Fruit fly (Drosophila melanogaster): Measurements from ENCODE around the gene CG3345.

The CG3345 gene

DNA sequence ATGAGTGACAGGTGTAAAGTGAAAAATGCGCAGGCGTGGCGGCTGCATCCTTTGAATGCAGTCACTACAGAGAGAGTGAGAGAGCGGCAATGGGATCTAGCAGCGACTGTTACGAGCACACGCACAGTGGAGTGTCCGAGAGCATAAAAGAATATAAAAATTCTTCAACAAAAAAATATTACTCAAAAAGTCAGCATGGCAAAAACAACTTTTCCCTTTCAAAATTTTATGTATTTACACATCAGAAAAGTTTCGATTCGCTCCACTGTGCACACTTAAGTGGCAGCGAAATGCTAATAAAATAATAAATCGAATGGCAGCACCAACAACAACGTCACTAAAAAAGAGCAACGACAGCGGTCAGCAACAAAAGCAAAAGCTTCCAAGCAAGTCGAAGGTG lies 45.5 kb upstream of the CG3345 start (continued):
- peak; percentile 89 for TF ChIP-seq dimm (GFP tag; IDR thresholded peaks at IDR 0.05)
- TF ChIP-seq Spps (tag; optimal IDR thresholded peaks at IDR 0.05) = peak; percentile 86
- TF ChIP-seq cas (GFP tag; IDR thresholded peaks at IDR 0.05) = 0 out of 2 replicates have a peak, but pooled peaks have one; percentile 18
- no peak for TF ChIP-seq BEAF-32 (GFP tag; optimal IDR thresholded peaks at IDR 0.05)
- no peak for TF ChIP-seq Sin3A (optimal IDR thresholded peaks at IDR 0.05)
- peak; percentile 72 for TF ChIP-seq Hmr (GFP tag; optimal IDR thresholded peaks at IDR 0.05)
- TF ChIP-seq Lim3 (GFP tag; IDR thresholded peaks at IDR 0.05) = 0 out of 2 replicates have a peak, but pooled peaks have one; percentile 16
- no peak for TF ChIP-seq pros (GFP tag; optimal IDR thresholded peaks at IDR 0.05)
- TF ChIP-seq Asciz (GFP tag; optimal IDR thresholded peaks at IDR 0.05) = peak; percentile 90
- TF ChIP-seq Doc2 (GFP tag; IDR thresholded peaks at IDR 0.05) = peak; percentile 8; the same call in 1 of the 2 replicates
- peak; percentile 1 for TF ChIP-seq CG30020 (tag; optimal IDR thresholded peaks at IDR 0.05)
- TF ChIP-seq CG18476 (GFP tag; optimal IDR thresholded peaks at IDR 0.05) = peak; percentile 85
- TF ChIP-seq CG8388 (GFP tag; optimal IDR thresholded peaks at IDR 0.05) = peak; percentile 90
- no peak for TF ChIP-seq CG13894 (tag; optimal IDR thresholded peaks at IDR 0.05)
- TF ChIP-seq CG30431 (GFP tag; optimal IDR thresholded peaks at IDR 0.05) = peak; percentile 84
- TF ChIP-seq Camta (GFP tag; optimal IDR thresholded peaks at IDR 0.05) = peak; percentile 85
- TF ChIP-seq Dfd (GFP tag; optimal IDR thresholded peaks at IDR 0.05) = no peak
- peak; percentile 83 for TF ChIP-seq Vsx1 (GFP tag; optimal IDR thresholded peaks at IDR 0.05)
- peak; percentile 66 for TF ChIP-seq CG1792 (GFP tag; optimal IDR thresholded peaks at IDR 0.05)
- no peak for TF ChIP-seq CG17186 (GFP tag; optimal IDR thresholded peaks at IDR 0.05)
- TF ChIP-seq CG11247 (GFP tag; IDR thresholded peaks at IDR 0.05) = peak; percentile 77
- TF ChIP-seq bab2 (GFP tag; optimal IDR thresholded peaks at IDR 0.05) = peak; percentile 84
- no peak for TF ChIP-seq CkIIα-i1 (GFP tag; IDR thresholded peaks at IDR 0.05)
- peak; percentile 74 for TF ChIP-seq CG7271 (tag; optimal IDR thresholded peaks at IDR 0.05)
- TF ChIP-seq Dip2 (GFP tag; IDR thresholded peaks at IDR 0.05) = peak; percentile 39; the same call in 1 of the 2 replicates
- peak; percentile 87 for TF ChIP-seq lab (GFP tag; optimal IDR thresholded peaks at IDR 0.05)
- peak; percentile 75 for TF ChIP-seq D19A (tag; optimal IDR thresholded peaks at IDR 0.05)
- peak; percentile 91 for TF ChIP-seq gem (tag; optimal IDR thresholded peaks at IDR 0.05)
- TF ChIP-seq CG8359 (GFP tag; optimal IDR thresholded peaks at IDR 0.05; ENCODE audit: borderline replicate concordance) = peak; percentile 59
- peak; percentile 27; the same call in 1 of the 2 replicates for TF ChIP-seq CG17612 (GFP tag; IDR thresholded peaks at IDR 0.05)
- peak; percentile 64 for TF ChIP-seq CG10321 (GFP tag; IDR thresholded peaks at IDR 0.05)
- peak; percentile 91 for TF ChIP-seq dmrt11E (tag; optimal IDR thresholded peaks at IDR 0.05)
- TF ChIP-seq en (GFP tag; optimal IDR thresholded peaks at IDR 0.05) = peak; percentile 86
- TF ChIP-seq CG11456 (GFP tag; IDR thresholded peaks at IDR 0.05) = peak; percentile 76; the same call in 2 of the 3 replicates
- TF ChIP-seq CG1603 (tag; optimal IDR thresholded peaks at IDR 0.05) = peak; percentile 86
- TF ChIP-seq CG13775 (GFP tag; optimal IDR thresholded peaks at IDR 0.05) = peak; percentile 84
- no peak for TF ChIP-seq pan (optimal IDR thresholded peaks at IDR 0.05)
- peak in 1 of 2 experiments; percentile 95 for TF ChIP-seq pan (GFP tag; optimal IDR thresholded peaks at IDR 0.05 in 1 of 2, IDR thresholded peaks at IDR 0.05 in 1 of 2)
- TF ChIP-seq CG7556 (GFP tag; optimal IDR thresholded peaks at IDR 0.05) = peak; percentile 83
- no peak for TF ChIP-seq chinmo (GFP tag; IDR thresholded peaks at IDR 0.05; ENCODE audit: partially characterized antibody)
- peak; percentile 85 for TF ChIP-seq tgo (GFP tag; IDR thresholded peaks at IDR 0.05)
- peak; percentile 67 for TF ChIP-seq CG10565 (GFP tag; optimal IDR thresholded peaks at IDR 0.05)
- no peak for TF ChIP-seq CG14860 (GFP tag; IDR thresholded peaks at IDR 0.05; ENCODE audit: partially characterized antibody)
- peak; percentile 69 for TF ChIP-seq cato (GFP tag; optimal IDR thresholded peaks at IDR 0.05; ENCODE audit: borderline replicate concordance)
- TF ChIP-seq ase (GFP tag; IDR thresholded peaks at IDR 0.05) = peak; percentile 92
- peak; percentile 63 for TF ChIP-seq CG11398 (GFP tag; optimal IDR thresholded peaks at IDR 0.05)
- TF ChIP-seq sim (GFP tag; IDR thresholded peaks at IDR 0.05) = peak; percentile 93
- TF ChIP-seq CG8944 (GFP tag; optimal IDR thresholded peaks at IDR 0.05) = peak; percentile 80
- TF ChIP-seq PHDP (tag; optimal IDR thresholded peaks at IDR 0.05) = peak; percentile 80
- peak; percentile 51 for TF ChIP-seq kah (GFP tag; optimal IDR thresholded peaks at IDR 0.05)
- TF ChIP-seq lilli (GFP tag; optimal IDR thresholded peaks at IDR 0.05) = peak; percentile 85
